Fruit fly (Drosophila melanogaster) whole organism, wandering third instar larva: ENCODE results near the gene Grip91.

ENCODE experiments used
- Abd-B ChIP-seq: fragments of >200 bp; optimal IDR thresholded peaks from 2 replicates; lab custom pipeline; 2017; ENCODE audit warnings: missing biosample characterization, missing genetic modification characterization
- CG32264 ChIP-seq: fragments of 200-800 bp; sonication (Bioruptor generic); optimal IDR thresholded peaks from 2 replicates; lab custom pipeline; 2016; ENCODE audit warnings: missing biosample characterization, missing genetic modification characterization
- CrebA ChIP-seq: fragments of 200-800 bp; sonication (Bioruptor generic); optimal IDR thresholded peaks from 2 replicates; lab custom pipeline; 2016; ENCODE audit warnings: missing biosample characterization, mild to moderate bottlenecking, missing genetic modification characterization, borderline replicate concordance
- Dfd ChIP-seq: fragments of >200 bp; optimal IDR thresholded peaks from 2 replicates; lab custom pipeline; 2017; ENCODE audit warnings: missing biosample characterization, missing genetic modification characterization
- GATAd ChIP-seq: sonication (Bioruptor generic); optimal IDR thresholded peaks from 2 replicates; lab custom pipeline; 2016; ENCODE audit warnings: missing biosample characterization, missing genetic modification characterization
- HLH106 ChIP-seq: fragments of 200-800 bp; optimal IDR thresholded peaks from 3 replicates; lab custom pipeline; 2019; ENCODE audit warnings: missing biosample characterization, mild to moderate bottlenecking, missing genetic modification characterization, moderate library complexity
- Hnf4 ChIP-seq: fragments of 200-800 bp; sonication (Bioruptor generic); optimal IDR thresholded peaks from 2 replicates; lab custom pipeline; 2016; ENCODE audit warnings: missing biosample characterization, mild to moderate bottlenecking, missing genetic modification characterization
- Hr78 ChIP-seq: fragments of >200 bp; optimal IDR thresholded peaks from 2 replicates; lab custom pipeline; 2017; ENCODE audit warnings: missing biosample characterization, missing genetic modification characterization
- Jra ChIP-seq: sonication (Bioruptor generic); optimal IDR thresholded peaks from 2 replicates; lab custom pipeline; 2016; ENCODE audit warnings: missing biosample characterization, missing genetic modification characterization
- Mio ChIP-seq: sonication (Bioruptor generic); optimal IDR thresholded peaks from 2 replicates; lab custom pipeline; 2016; ENCODE audit warnings: missing biosample characterization, missing genetic modification characterization
- Myc ChIP-seq: fragments of >200 bp; optimal IDR thresholded peaks from 2 replicates; lab custom pipeline; 2017
- N ChIP-seq: fragments of >200 bp; optimal IDR thresholded peaks from 2 replicates; lab custom pipeline; 2018; ENCODE audit warnings: missing biosample characterization, missing external identifiers, missing genetic modification characterization
- OdsH ChIP-seq: fragments of 200-800 bp; sonication (Bioruptor generic); optimal IDR thresholded peaks from 2 replicates; lab custom pipeline; 2016; ENCODE audit warnings: missing biosample characterization, mild to moderate bottlenecking, missing genetic modification characterization
- Rel ChIP-seq, 2 experiments: fragments of 200-800 bp; sonication (Bioruptor generic) in 1 of 2; optimal IDR thresholded peaks; 2 replicates in 1 of 2; 3 replicates in 1 of 2; lab custom pipeline; 2016 to 2019; ENCODE audit warnings: mild to moderate bottlenecking in 2 of 2, missing biosample characterization in 2 of 2, missing genetic modification characterization in 2 of 2, moderate library complexity in 1 of 2
- Sp1 ChIP-seq: fragments of 200-800 bp; sonication (Bioruptor generic); optimal IDR thresholded peaks from 3 replicates; lab custom pipeline; 2019; ENCODE audit warnings: missing biosample characterization, mild to moderate bottlenecking, missing genetic modification characterization, moderate library complexity
- br ChIP-seq: fragments of 200-800 bp; sonication (Bioruptor generic); optimal IDR thresholded peaks from 2 replicates; lab custom pipeline; 2016; ENCODE audit warnings: missing biosample characterization, missing genetic modification characterization
- brk ChIP-seq: fragments of 200-800 bp; sonication (Bioruptor generic); optimal IDR thresholded peaks from 2 replicates; lab custom pipeline; 2016; ENCODE audit warnings: missing biosample characterization, mild to moderate bottlenecking, missing genetic modification characterization
- dsf ChIP-seq: sonication (Bioruptor generic); optimal IDR thresholded peaks from 2 replicates; lab custom pipeline; 2016; ENCODE audit warnings: missing biosample characterization, missing genetic modification characterization, borderline replicate concordance
- ey ChIP-seq: fragments of 200-800 bp; sonication (Bioruptor generic); optimal IDR thresholded peaks from 2 replicates; lab custom pipeline; 2016; ENCODE audit warnings: missing biosample characterization, missing genetic modification characterization
- fru ChIP-seq: fragments of 200-800 bp; sonication (Bioruptor generic); optimal IDR thresholded peaks from 3 replicates; lab custom pipeline; 2016; ENCODE audit warnings: missing biosample characterization, mild to moderate bottlenecking, missing genetic modification characterization
- h ChIP-seq: fragments of 200-800 bp; sonication (Bioruptor generic); optimal IDR thresholded peaks from 3 replicates; lab custom pipeline; 2016; ENCODE audit warnings: missing biosample characterization, mild to moderate bottlenecking, missing genetic modification characterization
- jim ChIP-seq: fragments of 175-275, 200-325 bp; sonication (Bioruptor generic); optimal IDR thresholded peaks from 2 replicates; lab custom pipeline; 2016; ENCODE audit warnings: missing biosample characterization, mild to moderate bottlenecking, missing genetic modification characterization
- lola ChIP-seq: fragments of >200 bp; optimal IDR thresholded peaks from 2 replicates; lab custom pipeline; 2017; ENCODE audit warnings: missing biosample characterization, missing genetic modification characterization
- pan ChIP-seq: fragments of >200 bp; optimal IDR thresholded peaks from 2 replicates; lab custom pipeline; 2017
- psq ChIP-seq: fragments of 200-800 bp; sonication (Bioruptor generic); optimal IDR thresholded peaks from 3 replicates; lab custom pipeline; 2017; ENCODE audit warnings: missing biosample characterization, mild to moderate bottlenecking, missing genetic modification characterization, moderate library complexity
- rgr ChIP-seq: fragments of 200-800 bp; sonication (Bioruptor generic); optimal IDR thresholded peaks from 3 replicates; lab custom pipeline; 2016; ENCODE audit warnings: missing biosample characterization, mild to moderate bottlenecking, missing genetic modification characterization
- sage ChIP-seq: fragments of 200-800 bp; sonication (Bioruptor generic); optimal IDR thresholded peaks from 2 replicates; lab custom pipeline; 2016; ENCODE audit warnings: missing biosample characterization, mild to moderate bottlenecking, missing genetic modification characterization
- tai ChIP-seq: sonication (Bioruptor generic); optimal IDR thresholded peaks from 2 replicates; lab custom pipeline; 2016; ENCODE audit warnings: missing biosample characterization, missing genetic modification characterization
- woc ChIP-seq: sonication (Bioruptor generic); optimal IDR thresholded peaks from 2 replicates; lab custom pipeline; 2016; ENCODE audit warnings: missing biosample characterization, mild to moderate bottlenecking, missing genetic modification characterization

The Grip91 gene

DNA sequence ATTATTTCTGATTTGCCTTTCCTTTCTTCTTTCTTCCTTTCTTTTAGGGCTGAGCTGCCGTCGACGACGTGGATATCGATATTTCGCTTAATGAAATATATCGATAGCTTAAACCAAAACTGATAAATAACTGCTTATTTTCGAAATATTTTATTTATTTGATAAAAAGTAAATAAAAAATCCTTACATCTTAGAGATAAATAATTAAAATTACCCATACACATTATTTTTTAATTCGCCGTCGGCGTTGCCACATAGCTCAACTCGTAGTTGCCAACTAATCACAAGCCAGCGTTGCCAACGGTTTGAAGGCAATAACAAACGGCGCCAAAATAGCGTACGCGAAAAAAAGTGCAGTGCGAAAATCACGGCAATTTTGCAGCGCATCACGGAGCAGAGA is 22.5 kb downstream of the Grip91 start, which contains the start of the genes Mrgn1 and mus101:
Gene Mrgn1, minus strand, starts transcription at position 44 of the 400 bp plus-strand sequence.
Gene mus101, plus strand, starts transcription at position 313 of the 400 bp plus-strand sequence.
- TF ChIP-seq Myc (lab: Kevin White, UChicago) (peak; percentile 36), Mio (GFP tag; lab: Kevin White, UChicago) (no peak), psq (GFP tag; lab: Kevin White, UChicago) (peak; percentile 72)

dm6 chrX:13717982-13718402 is 26.5 kb downstream of the Grip91 start, which contains the start of gene Nadsyn:
Gene Nadsyn, minus strand, starts transcription at chrX:13718285.
- TF ChIP-seq sage (GFP tag; lab: Kevin White, UChicago) (no peak), Dfd (no peak), psq (GFP tag; lab: Kevin White, UChicago) (no peak), lola (GFP tag; lab: Kevin White, UChicago) (no peak), OdsH (no peak), Abd-B (GFP tag; lab: Kevin White, UChicago) (no peak), br (GFP tag; lab: Kevin White, UChicago) (no peak), tai (GFP tag; lab: Kevin White, UChicago) (no peak), jim (GFP tag; lab: Kevin White, UChicago) (no peak), fru (GFP tag; lab: Kevin White, UChicago) (no peak), Hnf4 (no peak), HLH106 (tag; lab: Kevin White, UChicago) (no peak), dsf (GFP tag; lab: Kevin White, UChicago) (no peak), h (GFP tag; lab: Kevin White, UChicago) (no peak), CG32264 (GFP tag; lab: Kevin White, UChicago) (no peak), rgr (GFP tag; lab: Kevin White, UChicago) (no peak), ey (GFP tag; lab: Kevin White, UChicago) (no peak), woc (GFP tag; lab: Kevin White, UChicago) (no peak)

dm6 chrX:13699666-13700065 is 44.8 kb downstream of the Grip91 start:
- no peak for TF ChIP-seq fru (GFP tag; lab: Kevin White, UChicago)
- no peak for TF ChIP-seq Mio (GFP tag; lab: Kevin White, UChicago)
- TF ChIP-seq Myc (lab: Kevin White, UChicago): no peak
- no peak for TF ChIP-seq Sp1 (GFP tag; lab: Kevin White, UChicago)
- TF ChIP-seq Abd-B (GFP tag; lab: Kevin White, UChicago): no peak

- TF ChIP-seq psq (GFP tag; lab: Kevin White, UChicago) (no peak), rgr (GFP tag; lab: Kevin White, UChicago) (peak; percentile 10)
These were observed 45.6 kb downstream of the Grip91 start for dm6 chrX:13698717-13699427.

- TF ChIP-seq Jra (no peak), lola (GFP tag; lab: Kevin White, UChicago) (no peak), brk (GFP tag; lab: Kevin White, UChicago) (no peak), pan (lab: Kevin White, UChicago) (no peak), Rel (GFP tag; optimal IDR thresholded peaks at IDR 0.05; lab: Kevin White, UChicago) (no peak), Rel (tag; optimal IDR thresholded peaks at IDR 0.05; lab: Kevin White, UChicago) (no peak), Myc (lab: Kevin White, UChicago) (no peak), tai (GFP tag; lab: Kevin White, UChicago) (no peak), GATAd (GFP tag; lab: Kevin White, UChicago) (no peak), Hr78 (GFP tag; lab: Kevin White, UChicago) (no peak), Dfd (no peak), woc (GFP tag; lab: Kevin White, UChicago) (no peak), Hnf4 (no peak), CrebA (GFP tag; lab: Kevin White, UChicago) (no peak), ey (GFP tag; lab: Kevin White, UChicago) (no peak), sage (GFP tag; lab: Kevin White, UChicago) (no peak), N (GFP tag; lab: Kevin White, UChicago) (no peak)
- TF ChIP-seq, all 38 proteins: peak for 0
These were observed 52.5 kb downstream of the Grip91 start, which contains the start of gene Nna1 for dm6 chrX:13691992-13692391. Gene Nna1, plus strand, starts transcription at chrX:13692292.
